Worm (Caenorhabditis elegans): Measurements from ENCODE around the gene T23F6.3.

DNA sequence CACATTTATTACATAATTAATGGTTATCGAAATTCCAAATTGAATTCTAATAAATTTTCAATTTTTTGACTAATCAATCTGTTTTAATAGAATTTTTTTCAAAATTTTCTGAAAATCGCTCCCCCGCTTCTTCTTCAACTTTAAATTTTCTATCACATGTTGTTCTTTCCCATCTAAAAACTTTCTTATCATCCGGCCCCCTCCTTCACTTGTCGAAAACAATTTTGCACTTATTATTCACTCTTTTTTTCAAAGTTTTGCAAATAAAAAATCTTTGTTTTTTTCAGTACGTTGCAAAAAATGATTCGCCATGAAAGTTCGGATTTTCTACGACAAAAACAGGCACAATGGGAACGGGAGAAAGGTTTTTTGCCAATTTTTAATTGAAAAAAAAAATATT is 36.2 kb downstream of the T23F6.3 start, which contains the start of gene T23B5.3:
- TF ChIP-seq aly-2 (tag; optimal IDR thresholded peaks at IDR 0.05) (no peak), nhr-76 (tag; optimal IDR thresholded peaks at IDR 0.05) (no peak), nhr-11 (tag; optimal IDR thresholded peaks at IDR 0.05) (no peak)

Data from whole organism, L3 larva.